Fruit fly (Drosophila melanogaster): ENCODE results near the gene Sfp24Bb.
A peak's percentile ranks its signal among the peaks of the same experiment; 100 is the strongest.

Gene Sfp24Bb

DNA sequence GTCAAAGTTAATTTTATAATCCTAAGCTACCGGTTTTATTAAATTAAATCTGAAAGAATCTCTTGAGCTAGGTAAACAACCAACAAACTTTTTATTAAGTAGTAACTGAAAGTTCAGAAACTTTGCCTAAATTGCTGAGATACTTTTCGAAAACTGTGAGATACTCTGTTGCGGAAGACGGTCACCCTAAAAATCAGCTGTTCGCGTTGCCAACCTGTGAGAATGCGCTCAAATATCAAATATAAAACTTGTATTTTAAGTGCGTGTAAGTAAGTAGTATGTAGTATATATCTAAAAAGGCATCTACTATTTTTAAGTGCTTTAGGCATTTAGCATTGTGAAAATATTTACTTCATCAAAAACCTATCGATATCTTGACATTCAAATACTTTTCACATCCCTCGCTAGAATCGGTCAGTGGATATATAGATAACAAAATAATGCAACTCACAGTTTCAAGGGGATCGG is 43.4 kb upstream of the Sfp24Bb start, which contains the start of the genes CG31955 and CG2818 (continued):
- TF ChIP-seq HLH4C (GFP tag; IDR thresholded peaks at IDR 0.05; ENCODE audit: partially characterized antibody) (peak; percentile 50; the same call in 1 of the 3 replicates), NC2β (GFP tag; optimal IDR thresholded peaks at IDR 0.05) (peak; percentile 3), nmo (GFP tag; optimal IDR thresholded peaks at IDR 0.05) (peak; percentile 32), CG17829 (tag; optimal IDR thresholded peaks at IDR 0.05) (peak; percentile 49), dati (GFP tag; IDR thresholded peaks at IDR 0.05) (no peak), CG18011 (GFP tag; optimal IDR thresholded peaks at IDR 0.05) (peak; percentile 88), pb (GFP tag; optimal IDR thresholded peaks at IDR 0.05) (no peak), CG15269 (tag; optimal IDR thresholded peaks at IDR 0.05) (peak; percentile 9), CG3847 (GFP tag; IDR thresholded peaks at IDR 0.05) (peak; percentile 51), CG17359 (tag; optimal IDR thresholded peaks at IDR 0.05) (no peak), Opbp (GFP tag; IDR thresholded peaks at IDR 0.05; ENCODE audit: partially characterized antibody) (peak; percentile 64; the same call in 1 of the 3 replicates), inv (GFP tag; IDR thresholded peaks at IDR 0.05; ENCODE audit: partially characterized antibody) (peak; percentile 62), CG10267 (tag; optimal IDR thresholded peaks at IDR 0.05) (peak; percentile 18), crp (GFP tag; optimal IDR thresholded peaks at IDR 0.05) (peak; percentile 71 to 96), sd (tag; optimal IDR thresholded peaks at IDR 0.05) (peak; percentile 51), CG6689 (GFP tag; IDR thresholded peaks at IDR 0.05) (no peak), CG9797 (GFP tag; optimal IDR thresholded peaks at IDR 0.05) (peak; percentile 1), nerfin-2 (GFP tag; IDR thresholded peaks at IDR 0.05; ENCODE audit: partially characterized antibody) (0 out of 2 replicates have a peak, but pooled peaks have one; percentile 24), hbn (GFP tag; IDR thresholded peaks at IDR 0.05; ENCODE audit: partially characterized antibody) (peak; percentile 59), CG2120 (GFP tag; optimal IDR thresholded peaks at IDR 0.05) (peak; percentile 41), Ets97D (GFP tag; optimal IDR thresholded peaks at IDR 0.05) (peak; percentile 50), CG1603 (tag; optimal IDR thresholded peaks at IDR 0.05) (peak; percentile 51), unc-4 (GFP tag; IDR thresholded peaks at IDR 0.05; ENCODE audit: partially characterized antibody) (peak; percentile 77), zfh1 (GFP tag; IDR thresholded peaks at IDR 0.05) (no peak), CG16813 (GFP tag; IDR thresholded peaks at IDR 0.05; ENCODE audit: partially characterized antibody) (peak; percentile 76), Med (GFP tag) (peak; percentile 70), az2 (GFP tag; optimal IDR thresholded peaks at IDR 0.05) (peak; percentile 1), klu (GFP tag; IDR thresholded peaks at IDR 0.05) (no peak), Sry-δ (GFP tag; optimal IDR thresholded peaks at IDR 0.05) (peak; percentile 86), chinmo (GFP tag; IDR thresholded peaks at IDR 0.05; ENCODE audit: partially characterized antibody) (0 out of 4 replicates have a peak, but pooled peaks have one; percentile 10), CG42726 (GFP tag; IDR thresholded peaks at IDR 0.05; ENCODE audit: partially characterized antibody) (0 out of 2 replicates have a peak, but pooled peaks have one; percentile 16), grau (tag; optimal IDR thresholded peaks at IDR 0.05) (peak; percentile 18), Ptx1 (GFP tag; IDR thresholded peaks at IDR 0.05) (no peak), Dp (GFP tag; optimal IDR thresholded peaks at IDR 0.05) (peak; percentile 59), E2f2 (GFP tag; IDR thresholded peaks at IDR 0.05) (peak; percentile 72), CG6854 (GFP tag; optimal IDR thresholded peaks at IDR 0.05) (no peak), knrl (GFP tag; IDR thresholded peaks at IDR 0.05; ENCODE audit: partially characterized antibody) (peak; percentile 68), CG34224 (GFP tag; IDR thresholded peaks at IDR 0.05; ENCODE audit: partially characterized antibody) (peak; percentile 81), CG12769 (tag; optimal IDR thresholded peaks at IDR 0.05) (peak; percentile 36), CG3995 (GFP tag; optimal IDR thresholded peaks at IDR 0.05) (peak; percentile 58), al (GFP tag; IDR thresholded peaks at IDR 0.05) (no peak), trem (tag; optimal IDR thresholded peaks at IDR 0.05) (peak; percentile 28), HmgZ (tag; optimal IDR thresholded peaks at IDR 0.05) (peak; percentile 30), CTCF (GFP tag; optimal IDR thresholded peaks at IDR 0.05) (no peak), tx (GFP tag; optimal IDR thresholded peaks at IDR 0.05) (peak; percentile 36), bbx (GFP tag; IDR thresholded peaks at IDR 0.05; ENCODE audit: partially characterized antibody) (peak; percentile 38; the same call in 1 of the 2 replicates), schlank (tag; optimal IDR thresholded peaks at IDR 0.05) (no peak), sens (GFP tag) (peak; percentile 63), lab (GFP tag; optimal IDR thresholded peaks at IDR 0.05) (peak; percentile 23)

Data from whole organism, embryonic.